Worm (Caenorhabditis elegans): Measurements from ENCODE around the gene K07C11.7.

ce11 chrV:8212816-8213215 lies 952 bp downstream of the K07C11.7 start:
- TF ChIP-seq med-1 (GFP tag; optimal IDR thresholded peaks at IDR 0.05; ENCODE audit: insufficient read depth) (no peak), klf-2 (GFP tag; conservative IDR thresholded peaks at IDR 0.05) (no peak), flt-1 (GFP tag; IDR thresholded peaks at IDR 0.05) (no peak), ref-1 (GFP tag; conservative IDR thresholded peaks at IDR 0.05) (no peak)
